Fruit fly (Drosophila melanogaster) whole organism, embryonic: ENCODE measurements around the gene Usp30.

Experiments used
- Aef1 ChIP-seq: fragments of 200-800 bp; sonication (Bioruptor generic); IDR thresholded peaks from 3 replicates; pipeline ENCODE4 v1.3.6; 2022; ENCODE audit warnings: missing biosample characterization, missing genetic modification characterization
- Awh ChIP-seq: fragments of 200-800 bp; sonication (Bioruptor generic); IDR thresholded peaks from 2 replicates; pipeline ENCODE4, ENCODE4 v1.3.6; 2022; ENCODE audit warnings: missing biosample characterization, missing genetic modification characterization
- Bgb ChIP-seq: fragments of 200-800 bp; sonication (Bioruptor generic); IDR thresholded peaks from 2 replicates; pipeline ENCODE4 v1.3.6; 2022; ENCODE audit warnings: missing biosample characterization, missing genetic modification characterization; ENCODE audit not compliant: partially characterized antibody
- C15 ChIP-seq: fragments of 200-800 bp; sonication (Bioruptor generic); IDR thresholded peaks from 3 replicates; pipeline ENCODE4 v1.3.6; 2022; ENCODE audit warnings: missing biosample characterization, missing genetic modification characterization
- CG14441 ChIP-seq: fragments of 200-800 bp; sonication (Bioruptor generic); IDR thresholded peaks from 2 replicates; pipeline ENCODE4 v1.3.6; 2022; ENCODE audit warnings: missing biosample characterization, missing genetic modification characterization
- CG17568 ChIP-seq: fragments of 200-800 bp; sonication (Bioruptor generic); optimal IDR thresholded peaks from 2 replicates; lab custom pipeline; 2018; ENCODE audit warnings: missing biosample characterization, mild to moderate bottlenecking, missing genetic modification characterization, moderate library complexity
- CG18599 ChIP-seq: fragments of 200-800 bp; sonication (Bioruptor generic); optimal IDR thresholded peaks from 3 replicates; lab custom pipeline; 2017; ENCODE audit warnings: missing biosample characterization, missing genetic modification characterization, mild to moderate bottlenecking, moderate library complexity, missing genetic modification reagents
- CG2120 ChIP-seq: fragments of 200-800 bp; sonication (Bioruptor generic); optimal IDR thresholded peaks from 3 replicates; lab custom pipeline; 2016; ENCODE audit warnings: missing biosample characterization, missing genetic modification characterization
- CG4707 ChIP-seq: fragments of 200-800 bp; sonication (Bioruptor generic); optimal IDR thresholded peaks from 2 replicates; lab custom pipeline; 2018; ENCODE audit warnings: missing biosample characterization, mild to moderate bottlenecking, missing genetic modification characterization, moderate library complexity
- CG4820 ChIP-seq: fragments of 200-800 bp; sonication (Bioruptor generic); optimal IDR thresholded peaks from 3 replicates; lab custom pipeline; 2016; ENCODE audit warnings: missing biosample characterization, missing genetic modification characterization
- CG6813 ChIP-seq: fragments of 200-800 bp; sonication (Bioruptor generic); optimal IDR thresholded peaks from 2 replicates; lab custom pipeline; 2017; ENCODE audit warnings: missing biosample characterization, missing genetic modification characterization, mild to moderate bottlenecking, moderate library complexity, missing genetic modification reagents
- CG8290 ChIP-seq, 3 experiments: fragments of 200-800 bp; sonication (Bioruptor generic); optimal IDR thresholded peaks; 2 replicates each; lab custom pipeline; 2016 to 2019; ENCODE audit warnings: missing biosample characterization in 3 of 3, missing genetic modification characterization in 3 of 3, mild to moderate bottlenecking in 2 of 3, moderate library complexity in 1 of 3
- CG8359 ChIP-seq: fragments of 200-800 bp; sonication (Bioruptor generic); optimal IDR thresholded peaks from 2 replicates; lab custom pipeline; 2017; ENCODE audit warnings: missing biosample characterization, mild to moderate bottlenecking, missing genetic modification characterization, borderline replicate concordance
- CG8924 ChIP-seq: fragments of 200-800 bp; optimal IDR thresholded peaks from 3 replicates; lab custom pipeline; 2019; ENCODE audit warnings: missing biosample characterization, mild to moderate bottlenecking, missing genetic modification characterization, moderate library complexity
- Deaf1 ChIP-seq: fragments of 200-800 bp; optimal IDR thresholded peaks from 3 replicates; lab custom pipeline; 2019; ENCODE audit warnings: missing biosample characterization, mild to moderate bottlenecking, missing genetic modification characterization, moderate library complexity
- Drgx ChIP-seq: fragments of 200-800 bp; sonication (Bioruptor generic); IDR thresholded peaks from 2 replicates; pipeline ENCODE4 v1.3.6; 2022; ENCODE audit warnings: missing biosample characterization, missing genetic modification characterization
- HmgZ ChIP-seq: fragments of 200-800 bp; sonication (Bioruptor generic); optimal IDR thresholded peaks from 2 replicates; lab custom pipeline; 2018; ENCODE audit warnings: missing biosample characterization, mild to moderate bottlenecking, missing genetic modification characterization
- Kr ChIP-seq: fragments of 200-800 bp; sonication (Bioruptor generic); optimal IDR thresholded peaks from 2 replicates; lab custom pipeline; 2017; ENCODE audit warnings: missing biosample characterization, mild to moderate bottlenecking, missing genetic modification characterization
- Lhr ChIP-seq: fragments of 200-800 bp; sonication (Bioruptor generic); optimal IDR thresholded peaks from 3 replicates; lab custom pipeline; 2017; ENCODE audit warnings: mild to moderate bottlenecking, missing biosample characterization, missing genetic modification reagents, missing genetic modification characterization
- Med ChIP-seq: fragments of 200-800 bp; sonication (Bioruptor generic); peaks from one replicate; lab custom pipeline; 2016; ENCODE audit warnings: missing biosample characterization, missing genetic modification characterization, mild to moderate bottlenecking, inconsistent platforms, moderate library complexity
- Side ChIP-seq: fragments of 200-800 bp; sonication (Bioruptor generic); optimal IDR thresholded peaks from 2 replicates; lab custom pipeline; 2016; ENCODE audit warnings: missing biosample characterization, missing genetic modification characterization
- Stat92E ChIP-seq, 3 experiments: fragments of >200 bp in 2 of 3; fragments of 200-800 bp in 1 of 3; sonication (Bioruptor generic) in 1 of 3; optimal IDR thresholded peaks; 2 replicates each; lab custom pipeline; 2017 to 2019; ENCODE audit warnings: missing biosample characterization in 3 of 3, missing genetic modification characterization in 3 of 3, mild to moderate bottlenecking in 1 of 3, moderate library complexity in 1 of 3
- aop ChIP-seq: fragments of 200-800 bp; sonication (Bioruptor generic); IDR thresholded peaks from 2 replicates; pipeline ENCODE4 v1.3.6; 2022; ENCODE audit warnings: missing biosample characterization, missing genetic modification characterization
- cg ChIP-seq: fragments of 200-800 bp; sonication (Bioruptor generic); optimal IDR thresholded peaks from 3 replicates; lab custom pipeline; 2019; ENCODE audit warnings: missing biosample characterization, mild to moderate bottlenecking, missing genetic modification characterization, moderate library complexity
- chm ChIP-seq: fragments of 200-800 bp; sonication (Bioruptor generic); IDR thresholded peaks from 2 replicates; pipeline ENCODE4 v1.3.6; 2022; ENCODE audit warnings: missing biosample characterization, missing genetic modification characterization
- ci ChIP-seq: fragments of 200-800 bp; sonication (Bioruptor generic); IDR thresholded peaks from 3 replicates; pipeline ENCODE4 v1.3.6; 2022; ENCODE audit warnings: missing biosample characterization, missing genetic modification characterization
- disco-r ChIP-seq: fragments of 200-800 bp; sonication (Bioruptor generic); optimal IDR thresholded peaks from 2 replicates; lab custom pipeline; 2016; ENCODE audit warnings: missing biosample characterization, missing genetic modification characterization
- dmrt99B ChIP-seq: fragments of 200-800 bp; sonication (Bioruptor generic); optimal IDR thresholded peaks from 2 replicates; lab custom pipeline; 2018; ENCODE audit warnings: missing biosample characterization, mild to moderate bottlenecking, missing genetic modification characterization, moderate library complexity
- ems ChIP-seq: fragments of 200-800 bp; sonication (Bioruptor generic); optimal IDR thresholded peaks from 3 replicates; lab custom pipeline; 2016; ENCODE audit warnings: missing biosample characterization, missing genetic modification characterization
- eve ChIP-seq, 2 experiments: fragments of >200 bp; optimal IDR thresholded peaks; 2 replicates each; lab custom pipeline; 2017; ENCODE audit warnings: missing biosample characterization in 2 of 2, missing genetic modification characterization in 2 of 2
- ewg ChIP-seq: fragments of 200-800 bp; sonication (Bioruptor generic); optimal IDR thresholded peaks from 3 replicates; lab custom pipeline; 2017; ENCODE audit warnings: mild to moderate bottlenecking, missing biosample characterization, missing genetic modification reagents, missing genetic modification characterization
- fd3F ChIP-seq: fragments of 200-800 bp; sonication (Bioruptor generic); optimal IDR thresholded peaks from 2 replicates; lab custom pipeline; 2018; ENCODE audit warnings: missing biosample characterization, mild to moderate bottlenecking, missing genetic modification characterization, moderate library complexity
- h ChIP-seq: fragments of >200 bp; optimal IDR thresholded peaks from 2 replicates; lab custom pipeline; 2017
- kah ChIP-seq: fragments of 200-800 bp; sonication (Bioruptor generic); optimal IDR thresholded peaks from 2 replicates; lab custom pipeline; 2018; ENCODE audit warnings: missing biosample characterization, mild to moderate bottlenecking, missing genetic modification characterization
- mirr ChIP-seq: fragments of 200-800 bp; sonication (Bioruptor generic); optimal IDR thresholded peaks from 3 replicates; lab custom pipeline; 2018; ENCODE audit warnings: missing biosample characterization, mild to moderate bottlenecking, missing genetic modification characterization
- mld ChIP-seq: fragments of 200-800 bp; sonication (Bioruptor generic); IDR thresholded peaks from 3 replicates; pipeline ENCODE4 v1.3.6; 2022; ENCODE audit warnings: missing biosample characterization, missing genetic modification characterization; ENCODE audit not compliant: partially characterized antibody
- nau ChIP-seq: fragments of 200-800 bp; sonication (Bioruptor generic); optimal IDR thresholded peaks from 3 replicates; lab custom pipeline; 2017; ENCODE audit warnings: missing biosample characterization, mild to moderate bottlenecking, missing genetic modification characterization, missing genetic modification reagents
- otp ChIP-seq: fragments of 200-800 bp; sonication (Bioruptor generic); IDR thresholded peaks from 3 replicates; pipeline ENCODE4, ENCODE4 v1.3.6; 2022; ENCODE audit warnings: missing biosample characterization, missing genetic modification characterization
- row ChIP-seq: fragments of 200-800 bp; sonication (Bioruptor generic); IDR thresholded peaks from 3 replicates; pipeline ENCODE4 v1.3.6; 2022; ENCODE audit warnings: missing biosample characterization, missing genetic modification characterization
- salm ChIP-seq: fragments of 200-800 bp; sonication (Bioruptor generic); optimal IDR thresholded peaks from 2 replicates; lab custom pipeline; 2018; ENCODE audit warnings: missing biosample characterization, mild to moderate bottlenecking, missing genetic modification characterization
- stwl ChIP-seq: fragments of 200-800 bp; sonication (Bioruptor generic); optimal IDR thresholded peaks from 3 replicates; lab custom pipeline; 2018; ENCODE audit warnings: missing biosample characterization, mild to moderate bottlenecking, missing genetic modification characterization, moderate library complexity
- vfl ChIP-seq: fragments of 200-800 bp; sonication (Bioruptor generic); optimal IDR thresholded peaks from 2 replicates; lab custom pipeline; 2016; ENCODE audit warnings: missing biosample characterization, missing genetic modification characterization
- vnd ChIP-seq: fragments of 200-800 bp; sonication (Bioruptor generic); IDR thresholded peaks from 3 replicates; pipeline ENCODE4 v1.3.6; 2022; ENCODE audit warnings: missing biosample characterization, missing genetic modification characterization; ENCODE audit not compliant: partially characterized antibody
- yki ChIP-seq: fragments of >200 bp; optimal IDR thresholded peaks from 3 replicates; lab custom pipeline; 2018
- z ChIP-seq: fragments of 200-800 bp; sonication (Bioruptor generic); IDR thresholded peaks from 3 replicates; pipeline ENCODE4 v1.3.6; 2022; ENCODE audit warnings: missing biosample characterization, missing genetic modification characterization
- zen ChIP-seq: fragments of 200-800 bp; sonication (Bioruptor generic); optimal IDR thresholded peaks from 3 replicates; lab custom pipeline; 2018; ENCODE audit warnings: missing biosample characterization, mild to moderate bottlenecking, missing genetic modification characterization, moderate library complexity
- zf30C ChIP-seq: fragments of 200-800 bp; sonication (Bioruptor generic); optimal IDR thresholded peaks from 3 replicates; lab custom pipeline; 2018; ENCODE audit warnings: missing biosample characterization, mild to moderate bottlenecking, missing genetic modification characterization

The Usp30 gene

dm6 chrX:5899241-5900145, 19.9 kb upstream of the Usp30 start (continued):
- peak; percentile 55 for TF ChIP-seq CG6813 (GFP tag; lab: Kevin White, UChicago)
- 0 out of 2 replicates have a peak, but pooled peaks have one; percentile 38 for TF ChIP-seq CG14441 (GFP tag; lab: Robert Waterston, UW)
- TF ChIP-seq CG4707 = no peak
- no peak for TF ChIP-seq vfl (GFP tag; lab: Kevin White, UChicago)
- peak; percentile 9 for TF ChIP-seq CG17568 (GFP tag; lab: Kevin White, UChicago)
- TF ChIP-seq Kr (GFP tag; lab: Kevin White, UChicago) = peak; percentile 36
- TF ChIP-seq Stat92E (GFP tag; optimal IDR thresholded peaks at IDR 0.05; lab: Kevin White, UChicago) = no peak
- TF ChIP-seq Side (GFP tag; lab: Kevin White, UChicago) = no peak
- no peak for TF ChIP-seq salm (tag; lab: Kevin White, UChicago)
- TF ChIP-seq CG18599 (GFP tag; lab: Kevin White, UChicago) = peak; percentile 14
- no peak for TF ChIP-seq CG8290 (GFP tag; optimal IDR thresholded peaks at IDR 0.05; lab: Kevin White, UChicago)
- peak; percentile 7 to 68 for TF ChIP-seq CG8290 (tag; optimal IDR thresholded peaks at IDR 0.05; lab: Kevin White, UChicago)
- TF ChIP-seq Bgb (GFP tag; lab: Robert Waterston, UW) = 0 out of 2 replicates have a peak, but pooled peaks have one; percentile 18
- peak; percentile 27; the same call in 1 of the 2 replicates for TF ChIP-seq Drgx
- TF ChIP-seq row (GFP tag; lab: Robert Waterston, UW) = peak; percentile 28; the same call in 2 of the 3 replicates
- TF ChIP-seq Lhr = no peak
- TF ChIP-seq zen (tag; lab: Kevin White, UChicago) = no peak
- no peak for TF ChIP-seq CG2120
- TF ChIP-seq otp (GFP tag; lab: Robert Waterston, UW) = 0 out of 3 replicates have a peak, but pooled peaks have one; percentile 63
- TF ChIP-seq stwl (tag; lab: Kevin White, UChicago) = no peak
- TF ChIP-seq CG4820 = no peak
- no peak for TF ChIP-seq C15 (GFP tag; lab: Robert Waterston, UW)
- TF ChIP-seq nau (GFP tag; lab: Kevin White, UChicago) = no peak
- no peak for TF ChIP-seq CG8359 (GFP tag; lab: Kevin White, UChicago)
- TF ChIP-seq CG8924 = peak; percentile 29
- TF ChIP-seq eve (GFP tag; optimal IDR thresholded peaks at IDR 0.05; lab: Kevin White, UChicago) = no peak
- no peak for TF ChIP-seq ems
- TF ChIP-seq aop (GFP tag; lab: Robert Waterston, UW) = peak; percentile 39; the same call in 1 of the 2 replicates
- TF ChIP-seq Deaf1 (tag; lab: Kevin White, UChicago) = peak; percentile 16
- peak; percentile 15 for TF ChIP-seq dmrt99B (tag; lab: Kevin White, UChicago)
- no peak for TF ChIP-seq Aef1 (GFP tag; lab: Robert Waterston, UW)
- TF ChIP-seq HmgZ = peak; percentile 14
- peak; percentile 61 for TF ChIP-seq cg (GFP tag; lab: Kevin White, UChicago)
- no peak for TF ChIP-seq zf30C (GFP tag; lab: Kevin White, UChicago)
- no peak for TF ChIP-seq fd3F
- TF ChIP-seq disco-r (GFP tag; lab: Kevin White, UChicago) = no peak
- TF ChIP-seq chm (GFP tag; lab: Robert Waterston, UW) = peak; percentile 58; the same call in 1 of the 2 replicates
- peak; percentile 0 for TF ChIP-seq yki (lab: Kevin White, UChicago)
- TF ChIP-seq mld = no peak
- no peak for TF ChIP-seq h (lab: Kevin White, UChicago)
- peak; percentile 54 for TF ChIP-seq ewg (GFP tag; lab: Kevin White, UChicago)
- peak; percentile 59 for TF ChIP-seq kah
- peak; percentile 31; the same call in 1 of the 2 replicates for TF ChIP-seq Awh (GFP tag; lab: Robert Waterston, UW)
- 0 out of 3 replicates have a peak, but pooled peaks have one; percentile 37 for TF ChIP-seq vnd (GFP tag; lab: Robert Waterston, UW)
- TF ChIP-seq z = 0 out of 3 replicates have a peak, but pooled peaks have one; percentile 36
- 0 out of 3 replicates have a peak, but pooled peaks have one; percentile 40 for TF ChIP-seq ci (GFP tag; lab: Robert Waterston, UW)
- TF ChIP-seq Med (GFP tag; lab: Kevin White, UChicago) = peak; percentile 78
- peak; percentile 3 for TF ChIP-seq mirr
